Fruit fly (Drosophila melanogaster) S2 (cell line): ENCODE measurements around the gene CG8353.

Experiments
- CG8478 ChIP-seq: fragments of >200 bp; optimal IDR thresholded peaks from 2 replicates; lab custom pipeline; 2018
- CTCF ChIP-seq, 2 experiments: fragments of >200 bp; optimal IDR thresholded peaks; 2 replicates each; lab custom pipeline; 2018

CG8353 gene

DNA sequence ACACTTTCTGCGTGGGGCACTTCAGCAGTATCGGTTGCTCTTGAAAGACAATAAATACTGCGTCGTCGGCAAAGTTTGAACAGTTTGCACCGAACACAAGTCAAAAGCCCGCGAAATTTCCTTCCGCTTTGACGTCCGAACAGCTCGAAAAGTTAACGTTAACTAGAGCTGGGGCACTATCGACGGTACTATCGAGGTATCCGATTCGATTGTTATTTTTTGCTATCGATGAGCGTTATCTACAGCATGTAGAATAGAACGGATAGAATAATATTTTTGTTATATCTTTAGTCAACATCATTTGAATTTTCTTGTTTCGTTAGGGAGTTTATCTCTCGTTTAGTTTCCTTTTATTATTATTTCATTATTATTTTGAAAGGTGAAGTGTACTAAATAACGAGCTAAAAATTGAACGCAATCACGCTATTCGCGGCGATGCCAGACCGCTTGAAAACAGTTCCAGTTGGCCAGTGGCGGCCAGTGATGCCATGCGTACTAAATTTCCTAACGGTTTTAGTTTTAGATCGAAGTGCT is 25.9 kb downstream of the CG8353 start, which contains the start of gene Pvr:
TSS of gene Pvr (minus strand) at position 167 of the 534 bp plus-strand sequence.
- TF ChIP-seq CTCF (optimal IDR thresholded peaks at IDR 0.05; lab: Kevin White, UChicago), result peak in 1 of 2 experiments; percentile 55
- no peak for TF ChIP-seq CG8478 (lab: Kevin White, UChicago)

DNA sequence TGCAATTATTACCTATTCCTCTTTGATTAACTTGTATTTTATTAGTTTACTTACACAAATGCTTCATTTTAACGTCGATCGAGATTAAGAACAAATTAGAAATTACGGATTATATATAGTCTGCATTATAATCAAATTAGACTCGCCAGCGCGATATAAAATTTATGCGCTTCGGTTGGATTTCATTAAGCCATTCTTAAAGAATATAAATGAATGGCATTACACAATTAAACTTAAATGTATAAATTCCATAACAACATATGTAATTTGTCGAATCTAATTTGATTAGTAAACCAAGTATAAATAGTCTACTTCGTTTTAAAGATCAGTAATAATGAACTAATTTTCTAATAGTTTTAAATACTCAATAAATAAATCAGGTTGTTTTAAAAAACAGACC is 27.9 kb downstream of the CG8353 start, which contains the start of gene Spn28F:
TSS of gene Spn28F (minus strand) at position 101 of the 400 bp plus-strand sequence.
- TF ChIP-seq CG8478 (lab: Kevin White, UChicago), result no peak
- no peak for TF ChIP-seq CTCF (optimal IDR thresholded peaks at IDR 0.05; lab: Kevin White, UChicago)

DNA sequence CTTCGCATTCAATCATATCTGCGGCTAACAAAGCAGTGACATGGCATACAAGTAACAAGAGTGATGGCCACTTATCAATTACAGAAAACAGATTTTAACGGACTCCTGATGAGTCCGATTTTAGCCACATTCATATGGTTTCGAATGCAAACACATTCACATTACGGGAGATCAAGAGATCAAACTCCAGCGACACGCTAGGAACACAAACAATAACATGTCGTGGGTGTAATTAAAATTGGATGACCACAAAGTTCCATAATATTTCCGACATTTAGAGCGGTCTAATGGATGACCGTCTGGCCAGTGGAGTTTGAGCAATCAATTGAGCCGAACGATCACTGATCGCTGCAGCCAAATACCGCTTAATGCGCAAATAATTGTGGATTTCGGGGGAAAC is 28.3 kb downstream of the CG8353 start, which contains the start of gene CG14277:
TSS of gene CG14277 (plus strand) at position 301 of the 400 bp plus-strand sequence.
- no peak for TF ChIP-seq CG8478 (lab: Kevin White, UChicago)
- TF ChIP-seq CTCF (optimal IDR thresholded peaks at IDR 0.05; lab: Kevin White, UChicago), result no peak

DNA sequence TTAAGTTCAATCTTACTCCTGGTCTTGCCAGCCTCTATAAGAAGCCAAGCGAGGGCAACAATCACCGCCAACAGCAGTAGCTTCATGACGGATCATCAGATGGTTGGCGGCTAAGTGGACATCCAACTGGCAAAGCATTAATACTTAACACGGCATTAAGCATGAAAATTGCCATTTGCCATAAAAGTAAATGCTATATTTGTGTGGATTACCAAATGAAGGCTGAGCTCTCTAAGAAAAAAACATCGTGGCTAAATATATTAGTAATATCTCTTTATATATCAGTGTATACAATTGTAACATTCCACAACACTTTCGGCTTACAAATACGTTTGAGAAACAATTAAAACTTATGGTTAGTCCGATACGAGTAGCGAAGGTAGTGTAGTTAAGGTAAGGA is 30.1 kb downstream of the CG8353 start, which contains the start of gene CG43057:
TSS of gene CG43057 (minus strand) at position 101 of the 400 bp plus-strand sequence.
- TF ChIP-seq CTCF (optimal IDR thresholded peaks at IDR 0.05; lab: Kevin White, UChicago), result no peak
- TF ChIP-seq CG8478 (lab: Kevin White, UChicago), result no peak

DNA sequence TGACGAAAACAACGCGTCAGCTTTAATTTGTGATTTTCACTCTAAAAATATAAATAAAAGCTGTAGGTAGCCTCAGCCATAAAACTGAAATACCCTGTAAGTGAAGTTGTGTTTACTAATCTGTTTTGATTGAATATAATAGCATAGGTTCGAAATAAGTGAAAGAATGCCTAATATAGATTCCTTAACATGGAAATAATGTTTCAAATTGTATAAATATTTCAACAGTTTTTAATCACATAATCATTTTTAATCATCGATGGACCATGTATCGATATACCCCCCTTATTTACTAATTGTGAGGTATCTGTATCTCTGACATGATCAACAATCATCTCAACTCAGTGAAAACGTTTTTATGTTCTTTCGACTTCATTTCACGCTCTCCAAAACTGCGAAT is 41.6 kb downstream of the CG8353 start:
- TF ChIP-seq CTCF (optimal IDR thresholded peaks at IDR 0.05; lab: Kevin White, UChicago), result no peak
- no peak for TF ChIP-seq CG8478 (lab: Kevin White, UChicago)

DNA sequence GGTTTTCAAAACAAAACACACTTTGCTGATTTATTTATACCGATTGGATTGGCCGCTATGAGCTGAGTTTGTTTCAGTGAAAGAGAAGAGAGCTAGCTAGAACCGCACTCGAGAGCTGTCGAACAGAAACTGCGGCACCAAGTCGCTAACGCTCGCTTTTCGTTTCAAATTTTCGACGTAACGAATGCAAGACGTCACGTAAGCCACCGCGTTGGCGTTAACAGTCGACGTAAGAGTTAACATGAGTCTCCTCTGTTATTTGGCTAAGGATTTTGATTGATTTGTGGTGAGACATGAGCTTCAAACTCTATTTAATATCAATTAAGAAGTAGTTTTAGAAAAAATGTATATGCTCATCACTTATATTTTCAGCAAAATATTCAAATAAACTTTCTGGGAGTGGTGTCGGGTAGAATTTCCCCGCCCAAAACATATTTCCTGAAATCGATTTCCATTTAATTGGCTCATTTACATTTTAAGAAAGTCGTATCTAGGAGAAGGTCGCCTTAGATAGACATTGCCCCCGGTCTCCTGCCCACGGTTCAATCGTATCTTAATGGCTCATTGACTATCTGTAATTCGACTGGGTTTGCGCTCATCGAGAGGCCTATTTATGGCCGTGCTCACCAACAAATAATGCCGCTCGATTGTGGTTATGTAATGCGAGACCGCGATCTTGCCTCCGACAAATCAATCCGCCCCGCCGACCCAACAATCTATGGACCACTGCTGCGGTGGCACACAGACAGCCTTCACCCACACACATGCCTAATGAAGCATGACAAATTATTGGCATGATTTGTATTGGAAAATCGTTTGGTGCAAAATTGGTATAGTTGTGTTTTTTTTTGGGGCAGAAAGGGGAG is 43.8 kb downstream of the CG8353 start, which contains the start of gene CG8086:
TSS of gene CG8086 (minus strand) at position 102 of the 866 bp plus-strand sequence.
- TF ChIP-seq CG8478 (lab: Kevin White, UChicago) (no peak), CTCF (optimal IDR thresholded peaks at IDR 0.05; lab: Kevin White, UChicago) (no peak)
